Fruit fly (Drosophila melanogaster): ENCODE measurements around the gene CG15172.

Gene CG15172

DNA sequence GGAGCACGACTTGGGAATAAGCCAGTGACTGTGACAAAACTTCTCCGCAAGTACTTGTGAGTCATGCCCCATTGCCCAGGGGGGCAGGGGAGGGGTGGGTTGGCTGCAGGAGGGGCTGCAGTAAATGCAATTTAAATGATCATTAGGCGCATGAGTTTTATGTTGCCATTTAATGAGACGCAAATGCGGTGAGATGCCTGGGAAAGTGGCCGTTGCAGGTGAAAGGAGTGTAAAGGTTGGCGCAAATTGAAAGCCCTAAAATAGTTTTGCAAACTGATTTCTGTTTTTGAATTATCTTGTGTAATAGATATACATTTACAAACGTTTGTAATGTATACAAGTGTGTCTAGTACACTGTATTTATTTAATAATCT lies 36.1 kb upstream of the CG15172 start:
- TF ChIP-seq Ets96B (tag; optimal IDR thresholded peaks at IDR 0.05): no peak
- TF ChIP-seq Eip93F (GFP tag; optimal IDR thresholded peaks at IDR 0.05): no peak
- no peak for TF ChIP-seq Hr38 (GFP tag; optimal IDR thresholded peaks at IDR 0.05)
- TF ChIP-seq OdsH (GFP tag; optimal IDR thresholded peaks at IDR 0.05): no peak
- no peak for TF ChIP-seq CG11902 (GFP tag; optimal IDR thresholded peaks at IDR 0.05)
- no peak for TF ChIP-seq CG3919 (GFP tag; optimal IDR thresholded peaks at IDR 0.05)
- TF ChIP-seq pdm3 (GFP tag; optimal IDR thresholded peaks at IDR 0.05): no peak
- TF ChIP-seq dac (GFP tag; optimal IDR thresholded peaks at IDR 0.05): no peak
- TF ChIP-seq svp (GFP tag): no peak
- no peak for TF ChIP-seq Lpt (GFP tag; optimal IDR thresholded peaks at IDR 0.05)
- no peak for TF ChIP-seq esn (GFP tag; optimal IDR thresholded peaks at IDR 0.05)
- TF ChIP-seq dsx (GFP tag; optimal IDR thresholded peaks at IDR 0.05; ENCODE audit: poor library complexity, severe bottlenecking): no peak
- TF ChIP-seq CG16779 (tag; optimal IDR thresholded peaks at IDR 0.05): no peak
- TF ChIP-seq spab (GFP tag; optimal IDR thresholded peaks at IDR 0.05): no peak
- no peak for TF ChIP-seq CG6808 (GFP tag; optimal IDR thresholded peaks at IDR 0.05)

dm6 chr2L:18987078-18987895 lies 34.9 kb upstream of the CG15172 start, which contains the start of the genes Swip-1 and EMC5:
Swip-1 (minus strand) TSS chr2L:18987280.
EMC5 (plus strand) TSS chr2L:18987707.
- peak; percentile 71 for TF ChIP-seq CG10631 (GFP tag; optimal IDR thresholded peaks at IDR 0.05)
- peak; percentile 9 for TF ChIP-seq CG10669 (GFP tag; optimal IDR thresholded peaks at IDR 0.05)
- TF ChIP-seq achi (GFP tag; optimal IDR thresholded peaks at IDR 0.05): peak; percentile 20
- TF ChIP-seq CG6276 (GFP tag; optimal IDR thresholded peaks at IDR 0.05): no peak
- peak; percentile 56 for TF ChIP-seq Eip78C (GFP tag)
- TF ChIP-seq Eip93F (GFP tag; optimal IDR thresholded peaks at IDR 0.05): no peak
- peak; percentile 33 for TF ChIP-seq CG4318 (GFP tag; optimal IDR thresholded peaks at IDR 0.05)
- TF ChIP-seq CG7368 (GFP tag; optimal IDR thresholded peaks at IDR 0.05): no peak
- TF ChIP-seq Ets96B (tag; optimal IDR thresholded peaks at IDR 0.05): peak; percentile 46
- TF ChIP-seq spab (GFP tag; optimal IDR thresholded peaks at IDR 0.05): no peak
- peak; percentile 19; the same call in 2 of the 3 replicates for TF ChIP-seq eg (GFP tag; IDR thresholded peaks at IDR 0.05)
- TF ChIP-seq OdsH (GFP tag; optimal IDR thresholded peaks at IDR 0.05): peak; percentile 36
- TF ChIP-seq CG34406 (GFP tag; optimal IDR thresholded peaks at IDR 0.05): peak; percentile 48
- TF ChIP-seq fd59A (GFP tag; optimal IDR thresholded peaks at IDR 0.05): no peak
- no peak for TF ChIP-seq CG15336 (GFP tag; IDR thresholded peaks at IDR 0.05)
- no peak for TF ChIP-seq dac (GFP tag; optimal IDR thresholded peaks at IDR 0.05)
- TF ChIP-seq svp (GFP tag): no peak
- TF ChIP-seq ss (GFP tag; optimal IDR thresholded peaks at IDR 0.05): no peak
- TF ChIP-seq Ets21C (GFP tag; optimal IDR thresholded peaks at IDR 0.05): no peak
- TF ChIP-seq CG16779 (tag; optimal IDR thresholded peaks at IDR 0.05): no peak
- peak; percentile 17 for TF ChIP-seq topi (GFP tag; optimal IDR thresholded peaks at IDR 0.05)
- TF ChIP-seq Blimp-1 (GFP tag; optimal IDR thresholded peaks at IDR 0.05): no peak
- peak; percentile 61 for TF ChIP-seq esn (GFP tag; optimal IDR thresholded peaks at IDR 0.05)
- TF ChIP-seq CG6854 (GFP tag; optimal IDR thresholded peaks at IDR 0.05): peak; percentile 44
- peak; percentile 26 for TF ChIP-seq CG31627 (GFP tag; optimal IDR thresholded peaks at IDR 0.05)
- peak; percentile 26 for TF ChIP-seq lz (GFP tag; optimal IDR thresholded peaks at IDR 0.05)
- no peak for TF ChIP-seq Smox (GFP tag; optimal IDR thresholded peaks at IDR 0.05)
- TF ChIP-seq fkh (GFP tag; optimal IDR thresholded peaks at IDR 0.05): no peak
- TF ChIP-seq CG8319 (GFP tag; optimal IDR thresholded peaks at IDR 0.05): no peak
- TF ChIP-seq CG8632 (GFP tag; optimal IDR thresholded peaks at IDR 0.05): no peak
- peak; percentile 13 for TF ChIP-seq Met (GFP tag; optimal IDR thresholded peaks at IDR 0.05)
- peak; percentile 50 for TF ChIP-seq CG3919 (GFP tag; optimal IDR thresholded peaks at IDR 0.05)
- peak; percentile 49 for TF ChIP-seq Hr4 (GFP tag; optimal IDR thresholded peaks at IDR 0.05)
- TF ChIP-seq pdm3 (GFP tag; optimal IDR thresholded peaks at IDR 0.05): peak; percentile 2
- no peak for TF ChIP-seq Gug (GFP tag; IDR thresholded peaks at IDR 0.05)
- peak; percentile 10 for TF ChIP-seq Sox14 (GFP tag; optimal IDR thresholded peaks at IDR 0.05)
- TF ChIP-seq vri (GFP tag; optimal IDR thresholded peaks at IDR 0.05): peak; percentile 27
- no peak for TF ChIP-seq fd85E (GFP tag; optimal IDR thresholded peaks at IDR 0.05)
- TF ChIP-seq Sox15 (GFP tag; optimal IDR thresholded peaks at IDR 0.05): no peak
- TF ChIP-seq salr (GFP tag; optimal IDR thresholded peaks at IDR 0.05): peak in 1 of 2 experiments; percentile 58
- peak; percentile 66 for TF ChIP-seq CG3032 (tag; optimal IDR thresholded peaks at IDR 0.05)
- no peak for TF ChIP-seq CG11762 (GFP tag; optimal IDR thresholded peaks at IDR 0.05; ENCODE audit: insufficient read depth)

Measured in whole organism, prepupa.